Worm (Caenorhabditis elegans) whole organism, young adult: Measurements from ENCODE around the gene Y59H11AM.4.
A peak's percentile ranks its signal among the peaks of the same experiment; 100 is the strongest.

ENCODE experiments used
- B0035.1 ChIP-seq: sonication (generic microtip); optimal IDR thresholded peaks from 2 replicates; lab custom pipeline; 2016; ENCODE audit warnings: missing genetic modification characterization, mild to moderate bottlenecking, missing compliant biosample characterization, missing genotype, missing genetic modification reagents
- B0336.3 ChIP-seq: fragments of 200-800 bp; sonication (Bioruptor generic); IDR thresholded peaks from 2 replicates; pipeline ENCODE4 v1.3.6; 2022; ENCODE audit warnings: missing genetic modification characterization, missing compliant biosample characterization
- C17E4.6 ChIP-seq: fragments of 200-800 bp; sonication (Bioruptor generic); IDR thresholded peaks from 2 replicates; pipeline ENCODE4 v1.3.6; 2022; ENCODE audit warnings: missing genetic modification reagents, missing genetic modification characterization, missing compliant biosample characterization
- D2030.7 ChIP-seq: fragments of 200-800 bp; sonication (Bioruptor generic); IDR thresholded peaks from 2 replicates; pipeline ENCODE4 v1.3.6; 2022; ENCODE audit warnings: missing genetic modification reagents, missing genetic modification characterization, missing compliant biosample characterization
- F22D6.2 ChIP-seq: sonication (generic microtip); optimal IDR thresholded peaks from 2 replicates; lab custom pipeline; 2016; ENCODE audit warnings: mild to moderate bottlenecking, missing genetic modification characterization, missing compliant biosample characterization
- F23B12.7 ChIP-seq: sonication (generic microtip); optimal IDR thresholded peaks from 2 replicates; lab custom pipeline; 2017; ENCODE audit warnings: missing genetic modification characterization, mild to moderate bottlenecking, missing compliant biosample characterization, antibody characterized with exemption, moderate library complexity; ENCODE audit not compliant: insufficient read depth
- K11D2.4 ChIP-seq: fragments of 200-800 bp; sonication (Bioruptor generic); IDR thresholded peaks from 2 replicates; pipeline ENCODE4 v1.3.6; 2022; ENCODE audit warnings: missing genetic modification reagents, missing genetic modification characterization, missing compliant biosample characterization
- K12H6.12 ChIP-seq: fragments of 200-800 bp; sonication (Bioruptor generic); optimal IDR thresholded peaks from 2 replicates; lab custom pipeline; 2018; ENCODE audit warnings: mild to moderate bottlenecking, missing genetic modification characterization, missing compliant biosample characterization
- Y53G8AR.9 ChIP-seq: fragments of 200-800 bp; sonication (Bioruptor generic); conservative IDR thresholded peaks from 2 replicates; pipeline ENCODE4 v1.3.6; 2022; ENCODE audit warnings: missing genetic modification reagents, missing genetic modification characterization, missing compliant biosample characterization
- Y56A3A.18 ChIP-seq: fragments of 200-800 bp; sonication (Bioruptor generic); IDR thresholded peaks from 2 replicates; pipeline ENCODE4 v1.3.6; 2022; ENCODE audit warnings: missing genetic modification reagents, missing genetic modification characterization, missing compliant biosample characterization
- Y79H2A.3 ChIP-seq: fragments of 200-800 bp; sonication (Bioruptor generic); conservative IDR thresholded peaks from 2 replicates; pipeline ENCODE4 v1.3.6; 2022; ENCODE audit warnings: missing genetic modification reagents, missing genetic modification characterization, missing compliant biosample characterization
- ZK185.1 ChIP-seq: sonication (generic microtip); optimal IDR thresholded peaks from 2 replicates; lab custom pipeline; 2016; ENCODE audit warnings: mild to moderate bottlenecking, missing genetic modification characterization, missing compliant biosample characterization; ENCODE audit not compliant: poor library complexity, severe bottlenecking
- ama-1 ChIP-seq, 3 experiments: fragments of 150-350 bp in 1 of 3; sonication (generic microtip) in 2 of 3; optimal IDR thresholded peaks; 2 replicates each; lab custom pipeline; 2014 to 2018; ENCODE audit warnings: missing biosample characterization in 2 of 3, missing genetic modification characterization in 2 of 3, missing genetic modification reagents in 2 of 3
- atf-7 ChIP-seq: sonication (generic microtip); optimal IDR thresholded peaks from 2 replicates; lab custom pipeline; 2017; ENCODE audit warnings: mild to moderate bottlenecking, missing genetic modification characterization, missing compliant biosample characterization
- attf-5 ChIP-seq: fragments of 200-800 bp; sonication (Bioruptor generic); optimal IDR thresholded peaks from 2 replicates; lab custom pipeline; 2018; ENCODE audit warnings: mild to moderate bottlenecking, missing genetic modification characterization, missing compliant biosample characterization
- cebp-1 ChIP-seq, 2 experiments: fragments of 200-800 bp in 1 of 2; sonication (Bioruptor generic) in 1 of 2; sonication (generic microtip) in 1 of 2; IDR thresholded peaks in 1 of 2; optimal IDR thresholded peaks in 1 of 2; 2 replicates each; pipeline versions ENCODE4 v1.3.6 to Lab custom; 2017 to 2022; ENCODE audit warnings: missing compliant biosample characterization in 2 of 2, missing genetic modification characterization in 2 of 2, mild to moderate bottlenecking in 1 of 2, missing genetic modification reagents in 1 of 2, moderate library complexity in 1 of 2
- cebp-2 ChIP-seq: fragments of 200-800 bp; sonication (Bioruptor generic); IDR thresholded peaks from 2 replicates; pipeline ENCODE4 v1.3.6; 2022; ENCODE audit warnings: missing genetic modification characterization, missing compliant biosample characterization
- ceh-100 ChIP-seq: fragments of 200-800 bp; sonication (Bioruptor generic); IDR thresholded peaks from 2 replicates; pipeline ENCODE4 v1.3.6; 2022; ENCODE audit warnings: missing genetic modification reagents, missing genetic modification characterization, missing compliant biosample characterization
- ceh-58 ChIP-seq: fragments of 200-800 bp; sonication (Bioruptor generic); IDR thresholded peaks from 2 replicates; pipeline ENCODE4 v1.3.6; 2022; ENCODE audit warnings: missing genetic modification characterization, missing compliant biosample characterization
- chd-7 ChIP-seq: sonication (generic microtip); optimal IDR thresholded peaks from 2 replicates; lab custom pipeline; 2016; ENCODE audit warnings: mild to moderate bottlenecking, missing genetic modification characterization, moderate library complexity, missing compliant biosample characterization
- die-1 ChIP-seq: sonication (generic microtip); optimal IDR thresholded peaks from 2 replicates; lab custom pipeline; 2016; ENCODE audit warnings: missing genotype, mild to moderate bottlenecking, missing genetic modification characterization, missing compliant biosample characterization
- dpl-1 ChIP-seq: fragments of 150-350 bp; optimal IDR thresholded peaks from 2 replicates; lab custom pipeline; 2014; ENCODE audit warnings: missing biosample characterization, missing genetic modification reagents, missing genetic modification characterization
- hlh-26 ChIP-seq: fragments of 200-800 bp; sonication (Bioruptor generic); conservative IDR thresholded peaks from 2 replicates; pipeline ENCODE4 v1.3.6; 2022; ENCODE audit warnings: missing genetic modification reagents, missing genetic modification characterization, missing compliant biosample characterization
- hsf-1 ChIP-seq: fragments of 200-800 bp; sonication (Bioruptor generic); IDR thresholded peaks from 2 replicates; pipeline ENCODE4 v1.3.6; 2022; ENCODE audit warnings: missing genetic modification reagents, missing genetic modification characterization, missing compliant biosample characterization
- lin-26 ChIP-seq: fragments of 200-800 bp; sonication (Bioruptor generic); IDR thresholded peaks from 2 replicates; pipeline ENCODE4 v1.3.6; 2022; ENCODE audit warnings: missing genetic modification reagents, missing genetic modification characterization, missing compliant biosample characterization
- lin-40 ChIP-seq: sonication (generic microtip); optimal IDR thresholded peaks from 2 replicates; lab custom pipeline; 2016; ENCODE audit warnings: missing genetic modification characterization, mild to moderate bottlenecking, missing compliant biosample characterization, missing genotype, missing genetic modification reagents
- lir-1 ChIP-seq: fragments of 200-800 bp; sonication (Bioruptor generic); conservative IDR thresholded peaks from 2 replicates; pipeline ENCODE4 v1.3.6; 2022; ENCODE audit warnings: missing genetic modification reagents, missing genetic modification characterization, missing compliant biosample characterization
- lsl-1 ChIP-seq: fragments of 200-800 bp; sonication (Bioruptor generic); optimal IDR thresholded peaks from 2 replicates; lab custom pipeline; 2018; ENCODE audit warnings: mild to moderate bottlenecking, missing genetic modification characterization, moderate library complexity, missing compliant biosample characterization
- madf-10 ChIP-seq: sonication (generic microtip); optimal IDR thresholded peaks from 2 replicates; lab custom pipeline; 2016; ENCODE audit warnings: mild to moderate bottlenecking, missing genetic modification characterization, missing compliant biosample characterization
- mcd-1 ChIP-seq: fragments of 200-800 bp; sonication (Bioruptor generic); IDR thresholded peaks from 2 replicates; pipeline ENCODE4 v1.3.6; 2022; ENCODE audit warnings: missing genetic modification reagents, missing genetic modification characterization, missing compliant biosample characterization
- nfyb-1 ChIP-seq: fragments of 200-800 bp; sonication (Bioruptor generic); IDR thresholded peaks from 2 replicates; pipeline ENCODE4 v1.3.6; 2022; ENCODE audit warnings: missing genetic modification reagents, missing genetic modification characterization, missing compliant biosample characterization
- rec-8 ChIP-seq, 2 experiments: sonication (generic microtip); optimal IDR thresholded peaks; 2 replicates each; lab custom pipeline; 2016; ENCODE audit warnings: mild to moderate bottlenecking in 2 of 2, missing genetic modification characterization in 2 of 2, missing genetic modification reagents in 2 of 2, missing genotype in 2 of 2, missing biosample characterization in 1 of 2, missing compliant biosample characterization in 1 of 2, moderate library complexity in 1 of 2
- snpc-1.1 ChIP-seq: sonication (generic microtip); optimal IDR thresholded peaks from 2 replicates; lab custom pipeline; 2017; ENCODE audit warnings: missing genetic modification characterization, mild to moderate bottlenecking, missing compliant biosample characterization, antibody characterized with exemption, moderate library complexity, missing genotype, missing genetic modification reagents; ENCODE audit not compliant: insufficient read depth
- somi-1 ChIP-seq: fragments of 200-800 bp; sonication (Bioruptor generic); optimal IDR thresholded peaks from 2 replicates; lab custom pipeline; 2018; ENCODE audit warnings: mild to moderate bottlenecking, missing genetic modification characterization, missing compliant biosample characterization
- tbx-9 ChIP-seq: sonication (generic microtip); optimal IDR thresholded peaks from 2 replicates; lab custom pipeline; 2016; ENCODE audit warnings: borderline replicate concordance, missing genetic modification characterization, inconsistent platforms, missing compliant biosample characterization
- zim-3 ChIP-seq: sonication (generic microtip); optimal IDR thresholded peaks from 2 replicates; lab custom pipeline; 2017; ENCODE audit warnings: mild to moderate bottlenecking, missing genetic modification characterization, moderate library complexity, missing compliant biosample characterization

The Y59H11AM.4 gene

ce11 chrIV:8527598-8528012 is 42.5 kb downstream of the Y59H11AM.4 start (continued):
- TF ChIP-seq ZK185.1 (tag; lab: Kevin White, UChicago) = peak; percentile 34
- 0 out of 2 replicates have a peak, but pooled peaks have one; percentile 62 for TF ChIP-seq Y79H2A.3 (GFP tag; lab: Robert Waterston, UW)
- TF ChIP-seq chd-7 = peak; percentile 96
- peak; percentile 64 for TF ChIP-seq lir-1 (GFP tag; lab: Robert Waterston, UW)
- TF ChIP-seq mcd-1 = peak; percentile 36; the same call in 1 of the 2 replicates
- peak; percentile 98 for TF ChIP-seq atf-7 (tag; lab: Kevin White, UChicago)
- TF ChIP-seq die-1 (tag; lab: Kevin White, UChicago) = peak; percentile 55
- no peak for TF ChIP-seq tbx-9 (tag; lab: Kevin White, UChicago)
- peak; percentile 93 for TF ChIP-seq lin-40 (tag; lab: Kevin White, UChicago)
- TF ChIP-seq attf-5 (GFP tag; lab: Kevin White, UChicago) = peak; percentile 60
- TF ChIP-seq lsl-1 = no peak
- no peak for TF ChIP-seq rec-8 (tag; optimal IDR thresholded peaks at IDR 0.05; lab: Kevin White, UChicago)
- peak; percentile 81 for TF ChIP-seq B0336.3 (GFP tag; lab: Robert Waterston, UW)

ce11 chrIV:8526579-8526978 is 43.6 kb downstream of the Y59H11AM.4 start:
- TF ChIP-seq D2030.7 (GFP tag; lab: Robert Waterston, UW) (no peak), F23B12.7 (tag; lab: Kevin White, UChicago) (no peak), hlh-26 (GFP tag; lab: Robert Waterston, UW) (no peak), cebp-1 (GFP tag; IDR thresholded peaks at IDR 0.05; lab: Robert Waterston, UW) (no peak), cebp-1 (tag; optimal IDR thresholded peaks at IDR 0.05; lab: Kevin White, UChicago) (no peak), ama-1 (optimal IDR thresholded peaks at IDR 0.05; lab: Kevin White, UChicago) (no peak), ama-1 (GFP tag; optimal IDR thresholded peaks at IDR 0.05; lab: Kevin White, UChicago) (no peak), madf-10 (no peak), Y56A3A.18 (GFP tag; lab: Robert Waterston, UW) (no peak), snpc-1.1 (tag; lab: Kevin White, UChicago) (no peak), B0336.3 (GFP tag; lab: Robert Waterston, UW) (no peak), B0035.1 (tag; lab: Kevin White, UChicago) (no peak)

ce11 chrIV:8526050-8526449 is 44.1 kb downstream of the Y59H11AM.4 start:
- TF ChIP-seq lin-40 (tag; lab: Kevin White, UChicago) (peak; percentile 21), ZK185.1 (tag; lab: Kevin White, UChicago) (no peak), K12H6.12 (peak; percentile 16), nfyb-1 (no peak), F22D6.2 (tag; lab: Kevin White, UChicago) (no peak), lin-26 (GFP tag; lab: Robert Waterston, UW) (0 out of 2 replicates have a peak, but pooled peaks have one; percentile 40), cebp-2 (GFP tag; lab: Robert Waterston, UW) (no peak), Y53G8AR.9 (GFP tag; lab: Robert Waterston, UW) (no peak), somi-1 (peak; percentile 67)

- TF ChIP-seq K11D2.4 (GFP tag; lab: Robert Waterston, UW) = no peak
- TF ChIP-seq dpl-1 (GFP tag; lab: Kevin White, UChicago) = no peak
- TF ChIP-seq zim-3 (tag; lab: Kevin White, UChicago) = no peak
- TF ChIP-seq ceh-100 (GFP tag; lab: Robert Waterston, UW) = no peak
- no peak for TF ChIP-seq Y79H2A.3 (GFP tag; lab: Robert Waterston, UW)
- TF ChIP-seq ceh-58 (GFP tag; lab: Robert Waterston, UW) = no peak
- TF ChIP-seq C17E4.6 (GFP tag; lab: Robert Waterston, UW) = no peak
- no peak for TF ChIP-seq hsf-1 (GFP tag; lab: Robert Waterston, UW)
- TF ChIP-seq, all 124 proteins: peak for 0
Observed at ce11 chrIV:8523981-8524380, 46.2 kb downstream of the Y59H11AM.4 start.
